Worm (Caenorhabditis elegans): ENCODE measurements around the gene fipr-10.

fipr-10 gene

ce11 chrV:9918410-9918809 lies 4.4 kb downstream of the fipr-10 start, which contains the start of gene C50H2.5:
C50H2.5 (plus strand) TSS chrV:9918710.
- TF ChIP-seq irx-1 (tag; optimal IDR thresholded peaks at IDR 0.05) (no peak), zip-4 (GFP tag; optimal IDR thresholded peaks at IDR 0.05) (no peak), mab-9 (GFP tag; IDR thresholded peaks at IDR 0.05) (no peak), dpl-1 (GFP tag; optimal IDR thresholded peaks at IDR 0.05) (no peak), unc-130 (tag; optimal IDR thresholded peaks at IDR 0.05) (no peak), ceh-82 (tag; optimal IDR thresholded peaks at IDR 0.05) (no peak), hlh-4 (tag; optimal IDR thresholded peaks at IDR 0.05) (no peak), lin-13 (GFP tag; optimal IDR thresholded peaks at IDR 0.05) (no peak), elt-2 (tag; optimal IDR thresholded peaks at IDR 0.05) (no peak), rnt-1 (tag; optimal IDR thresholded peaks at IDR 0.05) (no peak)

DNA sequence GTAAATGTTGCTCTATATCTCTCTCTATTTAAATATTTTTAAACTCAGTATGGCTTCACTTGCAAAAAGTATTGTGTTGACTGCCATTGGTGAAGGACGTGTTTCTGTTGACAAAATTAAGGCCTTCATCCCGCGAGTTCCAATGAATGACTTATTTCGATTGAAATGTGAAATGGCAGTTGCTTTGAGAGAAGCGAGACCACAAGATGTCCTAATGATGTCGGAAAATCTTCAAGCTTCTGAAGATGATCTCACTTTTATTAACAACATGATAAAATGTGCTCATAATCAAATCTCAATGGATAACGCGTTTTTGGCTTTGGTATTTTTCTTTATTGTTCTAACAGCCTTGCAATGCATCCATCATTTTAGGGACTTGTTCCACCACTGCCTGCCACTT lies 7.3 kb downstream of the fipr-10 start, which contains the start of gene ceh-75:
Gene ceh-75 (plus strand): TSS at position 50 of the 400 bp plus-strand sequence.
- TF ChIP-seq lin-13 (GFP tag; optimal IDR thresholded peaks at IDR 0.05) = no peak
- TF ChIP-seq unc-62 (GFP tag; optimal IDR thresholded peaks at IDR 0.05) = no peak
- no peak for TF ChIP-seq nhr-237 (tag; optimal IDR thresholded peaks at IDR 0.05)
- no peak for TF ChIP-seq nhr-85 (tag)
- TF ChIP-seq nhr-71 (tag; optimal IDR thresholded peaks at IDR 0.05) = no peak
- no peak for TF ChIP-seq elt-2 (tag; optimal IDR thresholded peaks at IDR 0.05)
- TF ChIP-seq mef-2 (tag; optimal IDR thresholded peaks at IDR 0.05) = no peak
- no peak for TF ChIP-seq ceh-63 (GFP tag; optimal IDR thresholded peaks at IDR 0.05)
- TF ChIP-seq nhr-19 (GFP tag; conservative IDR thresholded peaks at IDR 0.05) = no peak
- no peak for TF ChIP-seq grh-1 (GFP tag; IDR thresholded peaks at IDR 0.05)
- no peak for TF ChIP-seq tlp-1 (tag; optimal IDR thresholded peaks at IDR 0.05)
- TF ChIP-seq ets-5 (GFP tag; IDR thresholded peaks at IDR 0.05) = no peak

DNA sequence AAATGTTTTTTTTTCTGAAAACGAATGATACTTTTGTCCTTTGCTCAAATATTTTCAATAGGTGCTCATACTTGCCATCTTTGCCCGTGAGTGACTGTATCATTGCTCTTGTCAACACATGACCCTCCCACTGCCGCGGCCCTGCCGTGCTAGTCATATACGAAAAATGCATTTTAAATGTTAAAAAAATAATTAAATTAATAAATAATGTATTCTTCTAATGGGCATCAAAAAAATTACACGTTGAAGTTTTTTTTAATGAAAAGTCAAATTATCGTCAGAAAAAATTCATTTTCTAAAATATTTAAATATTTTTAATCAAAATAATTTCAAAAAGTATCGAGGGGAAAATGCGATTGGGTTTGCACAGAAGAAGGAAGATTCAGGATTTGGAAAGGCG lies 8.5 kb downstream of the fipr-10 start, which contains the start of gene C50H2.7:
Gene C50H2.7 (plus strand): TSS at position 301 of the 400 bp plus-strand sequence.
- TF ChIP-seq ztf-4 (tag; optimal IDR thresholded peaks at IDR 0.05) = no peak
- no peak for TF ChIP-seq isw-1 (GFP tag; IDR thresholded peaks at IDR 0.05)
- TF ChIP-seq zag-1 (tag; optimal IDR thresholded peaks at IDR 0.05) = no peak
- TF ChIP-seq ceh-88 (GFP tag; IDR thresholded peaks at IDR 0.05) = no peak
- TF ChIP-seq lin-13 (GFP tag; optimal IDR thresholded peaks at IDR 0.05) = no peak
- no peak for TF ChIP-seq ama-1 (optimal IDR thresholded peaks at IDR 0.05)
- no peak for TF ChIP-seq nhr-76 (tag; optimal IDR thresholded peaks at IDR 0.05)
- no peak for TF ChIP-seq ztf-11 (tag; optimal IDR thresholded peaks at IDR 0.05)
- TF ChIP-seq lin-15B (tag; optimal IDR thresholded peaks at IDR 0.05) = no peak
- TF ChIP-seq fkh-8 (tag; optimal IDR thresholded peaks at IDR 0.05) = no peak
- no peak for TF ChIP-seq unc-62 (GFP tag; optimal IDR thresholded peaks at IDR 0.05)

- no peak for TF ChIP-seq zag-1 (tag; optimal IDR thresholded peaks at IDR 0.05)
- no peak for TF ChIP-seq ztf-11 (tag; optimal IDR thresholded peaks at IDR 0.05)
- TF ChIP-seq grh-1 (GFP tag; IDR thresholded peaks at IDR 0.05) = no peak
- TF ChIP-seq ets-5 (GFP tag; IDR thresholded peaks at IDR 0.05) = no peak
- no peak for TF ChIP-seq nhr-28 (tag; optimal IDR thresholded peaks at IDR 0.05)
- TF ChIP-seq fkh-8 (tag; optimal IDR thresholded peaks at IDR 0.05) = no peak
- no peak for TF ChIP-seq lin-14 (GFP tag; optimal IDR thresholded peaks at IDR 0.05)
- TF ChIP-seq dsc-1 (tag; optimal IDR thresholded peaks at IDR 0.05) = no peak
- TF ChIP-seq pqm-1 (tag; optimal IDR thresholded peaks at IDR 0.05) = peak; percentile 1
- TF ChIP-seq snpc-4 (tag; optimal IDR thresholded peaks at IDR 0.05) = no peak
- TF ChIP-seq lin-13 (GFP tag; optimal IDR thresholded peaks at IDR 0.05) = no peak
- TF ChIP-seq egl-27 (tag; optimal IDR thresholded peaks at IDR 0.05) = no peak
- no peak for TF ChIP-seq nhr-77 (tag; optimal IDR thresholded peaks at IDR 0.05)
- TF ChIP-seq Y116A8C.19 (tag; optimal IDR thresholded peaks at IDR 0.05; ENCODE audit: borderline replicate concordance) = no peak
- TF ChIP-seq lin-35 (GFP tag; optimal IDR thresholded peaks at IDR 0.05) = no peak
- no peak for TF ChIP-seq ama-1 (optimal IDR thresholded peaks at IDR 0.05)
- peak; percentile 52 for TF ChIP-seq elt-2 (tag; optimal IDR thresholded peaks at IDR 0.05)
Observed at ce11 chrV:9924389-9924788, 10.4 kb downstream of the fipr-10 start.

Data from whole organism, L1 larva.